Worm (Caenorhabditis elegans) whole organism, L2 larva: Measurements from ENCODE around the gene kin-2.

Source experiments
- C34F6.9 ChIP-seq: fragments of 150-350 bp; optimal IDR thresholded peaks from 2 replicates; lab custom pipeline; 2014; ENCODE audit warnings: missing biosample characterization, missing genetic modification characterization
- F13H6.1 ChIP-seq: sonication (generic microtip); optimal IDR thresholded peaks from 2 replicates; lab custom pipeline; 2016; ENCODE audit warnings: missing genetic modification characterization, missing compliant biosample characterization
- R02D3.7 ChIP-seq: fragments of 150-350 bp; optimal IDR thresholded peaks from 2 replicates; lab custom pipeline; 2014; ENCODE audit warnings: missing biosample characterization, missing genetic modification characterization
- Y55F3AM.14 ChIP-seq: fragments of 200-800 bp; sonication (Bioruptor generic); optimal IDR thresholded peaks from 2 replicates; lab custom pipeline; 2018; ENCODE audit warnings: mild to moderate bottlenecking, missing genetic modification characterization, missing compliant biosample characterization
- ZK546.5 ChIP-seq: sonication (generic microtip); optimal IDR thresholded peaks from 2 replicates; lab custom pipeline; 2017; ENCODE audit warnings: missing biosample characterization, missing genetic modification characterization
- alr-1 ChIP-seq: fragments of 150-350 bp; optimal IDR thresholded peaks from 2 replicates; lab custom pipeline; 2014; ENCODE audit warnings: missing biosample characterization, missing genetic modification characterization
- aly-2 ChIP-seq: fragments of 150-350 bp; optimal IDR thresholded peaks from 2 replicates; lab custom pipeline; 2014; ENCODE audit warnings: missing biosample characterization, missing genetic modification characterization
- ama-1 ChIP-seq: fragments of 150-350 bp; optimal IDR thresholded peaks from 2 replicates; lab custom pipeline; 2018; ENCODE audit warnings: inconsistent platforms
- blmp-1 ChIP-seq: sonication (generic microtip); optimal IDR thresholded peaks from 2 replicates; lab custom pipeline; 2017; ENCODE audit warnings: missing genetic modification characterization, mild to moderate bottlenecking, missing compliant biosample characterization, antibody characterized with exemption, moderate library complexity; ENCODE audit not compliant: insufficient read depth
- ceh-16 ChIP-seq: fragments of 150-350 bp; optimal IDR thresholded peaks from 2 replicates; lab custom pipeline; 2014; ENCODE audit warnings: missing biosample characterization, missing genetic modification characterization
- ceh-82 ChIP-seq: fragments of 150-350 bp; optimal IDR thresholded peaks from 2 replicates; lab custom pipeline; 2014; ENCODE audit warnings: missing biosample characterization, missing genetic modification characterization
- crh-2 ChIP-seq: sonication (generic microtip); optimal IDR thresholded peaks from 2 replicates; lab custom pipeline; 2017; ENCODE audit warnings: missing biosample characterization, missing genetic modification characterization
- dmd-4 ChIP-seq: sonication (generic microtip); optimal IDR thresholded peaks from 2 replicates; lab custom pipeline; 2017; ENCODE audit warnings: missing biosample characterization, missing genetic modification characterization
- egl-27 ChIP-seq: sonication (generic microtip); optimal IDR thresholded peaks from 3 replicates; lab custom pipeline; 2017; ENCODE audit warnings: missing biosample characterization, missing genetic modification reagents, missing genetic modification characterization
- elt-1 ChIP-seq: fragments of 150-350 bp; optimal IDR thresholded peaks from 2 replicates; lab custom pipeline; 2014; ENCODE audit warnings: missing biosample characterization, missing genetic modification characterization
- elt-3 ChIP-seq: sonication (generic microtip); optimal IDR thresholded peaks from 2 replicates; lab custom pipeline; 2017; ENCODE audit warnings: missing biosample characterization, missing genetic modification characterization
- fos-1 ChIP-seq: fragments of 150-350 bp; optimal IDR thresholded peaks from 2 replicates; lab custom pipeline; 2014; ENCODE audit warnings: missing biosample characterization, missing genetic modification characterization
- gmeb-1 ChIP-seq: fragments of 150-350 bp; optimal IDR thresholded peaks from 2 replicates; lab custom pipeline; 2014; ENCODE audit warnings: missing biosample characterization, missing genetic modification characterization
- lin-11 ChIP-seq: fragments of 150-350 bp; sonication (generic microtip); optimal IDR thresholded peaks from 2 replicates; lab custom pipeline; 2014; ENCODE audit warnings: missing biosample characterization, missing genetic modification characterization, inconsistent platforms, mixed read lengths
- lin-13 ChIP-seq: fragments of 150-350 bp; optimal IDR thresholded peaks from 2 replicates; lab custom pipeline; 2014; ENCODE audit warnings: missing biosample characterization, missing genetic modification reagents, missing genetic modification characterization
- lin-39 ChIP-seq: fragments of 150-350 bp; optimal IDR thresholded peaks from 2 replicates; lab custom pipeline; 2014; ENCODE audit warnings: missing biosample characterization, missing genetic modification reagents, missing genetic modification characterization
- lsy-2 ChIP-seq, 2 experiments: fragments of 150-350 bp in 1 of 2; sonication (generic microtip) in 1 of 2; optimal IDR thresholded peaks; 2 replicates each; lab custom pipeline; 2014 to 2017; ENCODE audit warnings: missing biosample characterization in 2 of 2, missing genetic modification characterization in 2 of 2
- mab-5 ChIP-seq: fragments of 150-350 bp; optimal IDR thresholded peaks from 2 replicates; lab custom pipeline; 2014; ENCODE audit warnings: missing biosample characterization, missing genetic modification characterization
- mbf-1 ChIP-seq: sonication (generic microtip); optimal IDR thresholded peaks from 2 replicates; lab custom pipeline; 2017; ENCODE audit warnings: missing biosample characterization, missing genetic modification characterization
- mdl-1 ChIP-seq, 2 experiments: fragments of 150-350 bp in 1 of 2; sonication (generic microtip) in 1 of 2; optimal IDR thresholded peaks; 2 replicates each; lab custom pipeline; 2017; ENCODE audit warnings: missing biosample characterization in 2 of 2, missing genetic modification characterization in 2 of 2
- nhr-10 ChIP-seq: sonication (generic microtip); optimal IDR thresholded peaks from 2 replicates; lab custom pipeline; 2017; ENCODE audit warnings: missing biosample characterization, missing genetic modification characterization
- nhr-11 ChIP-seq: fragments of 150-350 bp; optimal IDR thresholded peaks from 2 replicates; lab custom pipeline; 2014; ENCODE audit warnings: missing biosample characterization, missing genetic modification characterization
- nhr-12 ChIP-seq: fragments of 150-350 bp; optimal IDR thresholded peaks from 2 replicates; lab custom pipeline; 2014; ENCODE audit warnings: missing biosample characterization, missing genetic modification characterization
- nhr-129 ChIP-seq: fragments of 150-350 bp; optimal IDR thresholded peaks from 2 replicates; lab custom pipeline; 2014; ENCODE audit warnings: missing biosample characterization, missing genetic modification characterization
- nhr-21 ChIP-seq: fragments of 150-350 bp; optimal IDR thresholded peaks from 2 replicates; lab custom pipeline; 2014; ENCODE audit warnings: missing biosample characterization, missing genetic modification characterization
- nhr-23 ChIP-seq: fragments of 150-350 bp; optimal IDR thresholded peaks from 2 replicates; lab custom pipeline; 2014; ENCODE audit warnings: missing biosample characterization, missing genetic modification reagents, missing genetic modification characterization
- nhr-237 ChIP-seq: fragments of 150-350 bp; optimal IDR thresholded peaks from 2 replicates; lab custom pipeline; 2014; ENCODE audit warnings: missing biosample characterization, missing genetic modification characterization
- nhr-25 ChIP-seq: fragments of 150-350 bp; sonication (generic microtip); optimal IDR thresholded peaks from 3 replicates; lab custom pipeline; 2014; ENCODE audit warnings: missing biosample characterization, missing genetic modification characterization
- nhr-6 ChIP-seq: fragments of 150-350 bp; optimal IDR thresholded peaks from 2 replicates; lab custom pipeline; 2014; ENCODE audit warnings: missing biosample characterization, missing genetic modification characterization
- nhr-77 ChIP-seq: fragments of 150-350 bp; optimal IDR thresholded peaks from 2 replicates; lab custom pipeline; 2014; ENCODE audit warnings: missing biosample characterization, missing genetic modification characterization
- peb-1 ChIP-seq: fragments of 150-350 bp; optimal IDR thresholded peaks from 2 replicates; lab custom pipeline; 2014; ENCODE audit warnings: missing biosample characterization, missing genetic modification characterization
- sem-4 ChIP-seq: fragments of 150-350 bp; optimal IDR thresholded peaks from 2 replicates; lab custom pipeline; 2014; ENCODE audit warnings: missing biosample characterization, missing genetic modification reagents, missing genetic modification characterization
- skn-1 ChIP-seq: sonication (generic microtip); optimal IDR thresholded peaks from 2 replicates; lab custom pipeline; 2017; ENCODE audit warnings: missing biosample characterization, missing genetic modification characterization
- sma-3 ChIP-seq: sonication (generic microtip); optimal IDR thresholded peaks from 2 replicates; lab custom pipeline; 2016; ENCODE audit warnings: missing genetic modification reagents, missing genetic modification characterization, missing compliant biosample characterization
- sma-9 ChIP-seq, 2 experiments: fragments of 150-350 bp in 1 of 2; sonication (generic microtip) in 1 of 2; optimal IDR thresholded peaks; 2 replicates each; lab custom pipeline; 2014 to 2016; ENCODE audit warnings: missing genetic modification characterization in 2 of 2, mild to moderate bottlenecking in 1 of 2, missing biosample characterization in 1 of 2, missing compliant biosample characterization in 1 of 2, missing genetic modification reagents in 1 of 2, moderate library complexity in 1 of 2
- snpc-4 ChIP-seq: fragments of 150-350 bp; optimal IDR thresholded peaks from 2 replicates; lab custom pipeline; 2014; ENCODE audit warnings: missing biosample characterization, missing genetic modification characterization
- unc-39 ChIP-seq: fragments of 150-350 bp; optimal IDR thresholded peaks from 2 replicates; lab custom pipeline; 2014; ENCODE audit warnings: missing biosample characterization, missing genetic modification characterization
- unc-55 ChIP-seq: fragments of 150-350 bp; sonication (generic microtip); optimal IDR thresholded peaks from 3 replicates; lab custom pipeline; 2014; ENCODE audit warnings: missing biosample characterization, missing genetic modification reagents, missing genetic modification characterization
- unc-62 ChIP-seq: fragments of 150-350 bp; optimal IDR thresholded peaks from 2 replicates; lab custom pipeline; 2014; ENCODE audit warnings: missing biosample characterization, missing genetic modification reagents, missing genetic modification characterization
- zag-1 ChIP-seq: fragments of 150-350 bp; optimal IDR thresholded peaks from 2 replicates; lab custom pipeline; 2014; ENCODE audit warnings: missing biosample characterization, missing genetic modification characterization
- ztf-1 ChIP-seq: fragments of 200-800 bp; sonication (Bioruptor generic); conservative IDR thresholded peaks from 2 replicates; pipeline ENCODE4 v1.3.6; 2022; ENCODE audit warnings: missing genetic modification characterization, missing compliant biosample characterization
- ztf-11 ChIP-seq: sonication (generic microtip); optimal IDR thresholded peaks from 2 replicates; lab custom pipeline; 2017; ENCODE audit warnings: missing biosample characterization, missing genetic modification characterization
- ztf-4 ChIP-seq: fragments of 150-350 bp; optimal IDR thresholded peaks from 2 replicates; lab custom pipeline; 2014; ENCODE audit warnings: missing biosample characterization, missing genetic modification characterization

The kin-2 gene

ce11 chrX:5976206-5976960 is 1.3 kb downstream of the kin-2 start:
- TF ChIP-seq nhr-77: no peak
- TF ChIP-seq mdl-1 (tag; optimal IDR thresholded peaks at IDR 0.05; lab: Kevin White, UChicago): no peak
- no peak for TF ChIP-seq sma-9 (GFP tag; optimal IDR thresholded peaks at IDR 0.05; lab: Kevin White, UChicago)
- no peak for TF ChIP-seq sma-9 (tag; optimal IDR thresholded peaks at IDR 0.05; lab: Kevin White, UChicago)
- no peak for TF ChIP-seq skn-1
- no peak for TF ChIP-seq nhr-11 (tag; lab: Kevin White, UChicago)
- TF ChIP-seq ZK546.5: no peak
- TF ChIP-seq unc-55 (GFP tag; lab: Kevin White, UChicago): peak; percentile 27
- no peak for TF ChIP-seq peb-1 (tag; lab: Kevin White, UChicago)
- no peak for TF ChIP-seq Y55F3AM.14
- TF ChIP-seq lin-39 (tag; lab: Kevin White, UChicago): no peak
- no peak for TF ChIP-seq unc-62 (GFP tag; lab: Kevin White, UChicago)
- TF ChIP-seq nhr-21 (tag; lab: Kevin White, UChicago): no peak
- TF ChIP-seq mab-5 (tag; lab: Kevin White, UChicago): peak; percentile 49
- no peak for TF ChIP-seq alr-1 (tag; lab: Kevin White, UChicago)
- peak; percentile 39 for TF ChIP-seq egl-27 (tag; lab: Kevin White, UChicago)
- TF ChIP-seq sem-4 (tag; lab: Kevin White, UChicago): no peak
- TF ChIP-seq nhr-6 (tag; lab: Kevin White, UChicago): no peak
- TF ChIP-seq elt-1: no peak
- no peak for TF ChIP-seq lin-11 (tag; lab: Kevin White, UChicago)
- no peak for TF ChIP-seq lin-13 (GFP tag; lab: Kevin White, UChicago)
- TF ChIP-seq F13H6.1 (tag; lab: Kevin White, UChicago): peak; percentile 54
- TF ChIP-seq ama-1 (lab: Kevin White, UChicago): no peak
- TF ChIP-seq fos-1 (tag; lab: Kevin White, UChicago): no peak
- no peak for TF ChIP-seq aly-2
- peak; percentile 58 for TF ChIP-seq zag-1
- no peak for TF ChIP-seq gmeb-1 (tag; lab: Kevin White, UChicago)
- TF ChIP-seq nhr-23 (tag; lab: Kevin White, UChicago): no peak
- TF ChIP-seq unc-39 (tag; lab: Kevin White, UChicago): no peak
- TF ChIP-seq snpc-4 (tag; lab: Kevin White, UChicago): no peak
- TF ChIP-seq nhr-25: peak; percentile 39
- no peak for TF ChIP-seq nhr-12 (tag; lab: Kevin White, UChicago)
- no peak for TF ChIP-seq nhr-10 (tag; lab: Kevin White, UChicago)
- no peak for TF ChIP-seq blmp-1 (tag; lab: Kevin White, UChicago)
- TF ChIP-seq ztf-1 (GFP tag; lab: Robert Waterston, UW): no peak
- TF ChIP-seq ztf-4 (tag; lab: Kevin White, UChicago): peak; percentile 4
- no peak for TF ChIP-seq dmd-4 (tag; lab: Kevin White, UChicago)
- TF ChIP-seq ztf-11 (tag; lab: Kevin White, UChicago): no peak
- no peak for TF ChIP-seq nhr-237 (tag; lab: Kevin White, UChicago)
- TF ChIP-seq mbf-1: no peak
- peak; percentile 39 for TF ChIP-seq C34F6.9 (tag; lab: Kevin White, UChicago)
- TF ChIP-seq ceh-82 (tag; lab: Kevin White, UChicago): no peak
- TF ChIP-seq lsy-2 (tag; optimal IDR thresholded peaks at IDR 0.05; lab: Kevin White, UChicago): peak; percentile 35 to 60
- no peak for TF ChIP-seq R02D3.7
- TF ChIP-seq sma-3: no peak
- TF ChIP-seq crh-2: no peak
- no peak for TF ChIP-seq elt-3 (tag; lab: Kevin White, UChicago)
- no peak for TF ChIP-seq ceh-16 (tag; lab: Kevin White, UChicago)
- TF ChIP-seq nhr-129 (tag; lab: Kevin White, UChicago): peak; percentile 54
